Worm (Caenorhabditis elegans): Measurements from ENCODE around the gene cpsf-3.

cpsf-3 gene

DNA sequence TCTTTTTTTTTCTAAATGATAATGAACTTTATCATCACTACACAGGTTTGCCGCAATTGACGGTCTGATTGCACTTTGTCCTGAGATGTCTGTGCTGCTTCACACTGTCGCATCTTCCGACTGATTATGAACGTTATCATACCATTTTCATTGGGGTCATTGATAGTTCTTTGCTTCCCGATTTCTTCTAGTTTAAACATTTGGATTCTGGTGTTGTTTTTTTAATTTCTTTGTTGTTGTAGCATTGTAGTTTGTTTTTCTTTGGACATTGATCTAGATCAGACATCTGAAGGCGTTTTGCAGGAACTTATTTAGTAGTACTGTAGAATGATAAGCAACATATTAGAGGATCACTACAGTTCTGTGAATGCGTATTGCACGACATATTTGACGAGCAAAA, 36.1 kb upstream of the cpsf-3 start:
- TF ChIP-seq pes-1 (GFP tag; IDR thresholded peaks at IDR 0.05), result no peak
- TF ChIP-seq sea-1 (GFP tag; conservative IDR thresholded peaks at IDR 0.05), result no peak
- TF ChIP-seq hmbx-1 (tag; optimal IDR thresholded peaks at IDR 0.05), result no peak
- no peak for TF ChIP-seq hnd-1 (tag; optimal IDR thresholded peaks at IDR 0.05)
- TF ChIP-seq hmg-4 (GFP tag; optimal IDR thresholded peaks at IDR 0.05), result no peak
- TF ChIP-seq scrt-1 (GFP tag; IDR thresholded peaks at IDR 0.05), result no peak
- no peak for TF ChIP-seq aly-1 (tag; optimal IDR thresholded peaks at IDR 0.05)
- TF ChIP-seq ceh-36 (tag; optimal IDR thresholded peaks at IDR 0.05), result no peak
- TF ChIP-seq flt-1 (GFP tag; IDR thresholded peaks at IDR 0.05), result no peak
- no peak for TF ChIP-seq tbx-11 (GFP tag; IDR thresholded peaks at IDR 0.05)
- TF ChIP-seq B0310.2 (tag; optimal IDR thresholded peaks at IDR 0.05), result no peak
- TF ChIP-seq ets-7 (tag; optimal IDR thresholded peaks at IDR 0.05), result no peak
- no peak for TF ChIP-seq tbx-37 (GFP tag; conservative IDR thresholded peaks at IDR 0.05)
- no peak for TF ChIP-seq F13C5.2 (tag; optimal IDR thresholded peaks at IDR 0.05)
- TF ChIP-seq ceh-13 (GFP tag; optimal IDR thresholded peaks at IDR 0.05), result no peak
- no peak for TF ChIP-seq tra-4 (tag; optimal IDR thresholded peaks at IDR 0.05)
- TF ChIP-seq ama-1 (optimal IDR thresholded peaks at IDR 0.05), result no peak

DNA sequence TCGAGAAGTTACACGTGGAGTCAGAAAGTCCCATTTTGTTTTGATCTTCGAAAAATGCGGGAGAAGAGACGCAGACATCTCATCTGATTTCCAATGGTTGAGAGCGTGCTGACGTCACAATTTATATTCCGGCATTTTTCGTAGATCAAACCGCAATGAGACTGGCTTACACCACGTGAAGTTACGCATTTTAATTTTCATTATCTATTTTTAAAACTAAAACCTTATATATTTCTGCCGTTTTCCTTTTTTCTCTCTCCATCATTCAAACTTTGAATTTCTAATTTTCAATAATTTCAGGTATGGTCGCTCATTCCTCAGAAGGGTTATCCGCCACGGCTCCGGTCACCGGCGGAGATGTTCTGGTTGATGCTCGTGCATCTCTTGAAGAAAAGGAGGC, 32.7 kb upstream of the cpsf-3 start, which contains the start of gene fat-1:
Gene fat-1, plus strand, starts transcription at position 301 of the 400 bp plus-strand sequence.
- no peak for TF ChIP-seq tbx-37 (GFP tag; conservative IDR thresholded peaks at IDR 0.05)
- TF ChIP-seq flt-1 (GFP tag; IDR thresholded peaks at IDR 0.05), result no peak
- TF ChIP-seq ceh-36 (tag; optimal IDR thresholded peaks at IDR 0.05), result no peak
- no peak for TF ChIP-seq tra-4 (tag; optimal IDR thresholded peaks at IDR 0.05)
- no peak for TF ChIP-seq tbx-11 (GFP tag; IDR thresholded peaks at IDR 0.05)
- no peak for TF ChIP-seq sea-1 (GFP tag; conservative IDR thresholded peaks at IDR 0.05)
- TF ChIP-seq ets-7 (tag; optimal IDR thresholded peaks at IDR 0.05), result no peak
- TF ChIP-seq ceh-13 (GFP tag; optimal IDR thresholded peaks at IDR 0.05), result no peak
- TF ChIP-seq F13C5.2 (tag; optimal IDR thresholded peaks at IDR 0.05), result no peak
- TF ChIP-seq pes-1 (GFP tag; IDR thresholded peaks at IDR 0.05), result no peak
- no peak for TF ChIP-seq hmg-4 (GFP tag; optimal IDR thresholded peaks at IDR 0.05)
- TF ChIP-seq hmbx-1 (tag; optimal IDR thresholded peaks at IDR 0.05), result no peak
- no peak for TF ChIP-seq B0310.2 (tag; optimal IDR thresholded peaks at IDR 0.05)

DNA sequence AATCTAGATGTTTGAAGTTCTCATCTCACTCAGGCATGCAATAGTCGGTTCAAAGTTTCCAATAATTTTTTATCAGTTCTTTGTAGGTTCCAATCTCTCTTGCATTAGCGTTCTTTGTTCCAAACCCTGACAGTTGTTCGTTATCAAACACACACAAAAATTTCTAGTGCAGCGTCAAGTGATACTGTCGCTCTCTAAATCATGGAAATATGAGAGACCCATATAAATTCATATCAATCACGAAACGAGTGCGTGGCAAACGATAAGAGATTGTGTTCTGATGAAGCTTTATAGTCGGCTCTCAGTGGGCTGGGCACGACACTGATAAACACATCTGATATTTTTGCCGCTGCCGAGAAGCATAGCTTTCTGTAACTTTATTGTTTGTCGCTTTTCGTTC, 31.5 kb upstream of the cpsf-3 start:
- no peak for TF ChIP-seq ama-1 (optimal IDR thresholded peaks at IDR 0.05)
- TF ChIP-seq ets-7 (tag; optimal IDR thresholded peaks at IDR 0.05), result no peak
- no peak for TF ChIP-seq hnd-1 (tag; optimal IDR thresholded peaks at IDR 0.05)
- TF ChIP-seq ceh-36 (tag; optimal IDR thresholded peaks at IDR 0.05), result no peak
- no peak for TF ChIP-seq aly-1 (tag; optimal IDR thresholded peaks at IDR 0.05)

DNA sequence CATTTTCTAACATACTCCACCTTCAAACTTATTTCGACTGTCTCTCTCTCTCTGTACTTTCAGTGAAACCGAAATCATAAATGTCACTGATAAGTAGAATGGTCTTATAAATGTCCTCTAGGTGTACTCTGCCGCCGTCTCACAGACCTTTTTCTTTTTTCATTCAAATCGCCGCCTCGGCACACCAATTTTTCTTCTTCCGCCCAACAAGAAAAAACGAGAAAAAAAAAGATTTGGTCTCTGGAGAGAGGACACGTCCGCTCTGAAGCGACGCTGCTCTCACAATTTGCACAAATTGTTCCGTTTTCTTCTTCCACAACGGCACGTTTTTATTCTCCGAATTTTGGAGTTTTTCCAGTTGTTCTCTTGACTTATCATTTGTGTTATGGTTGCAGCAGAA, 30.5 kb upstream of the cpsf-3 start:
- TF ChIP-seq ama-1 (optimal IDR thresholded peaks at IDR 0.05) (no peak), hmg-4 (GFP tag; optimal IDR thresholded peaks at IDR 0.05) (no peak), sea-1 (GFP tag; conservative IDR thresholded peaks at IDR 0.05) (no peak), pes-1 (GFP tag; IDR thresholded peaks at IDR 0.05) (no peak), tbx-37 (GFP tag; conservative IDR thresholded peaks at IDR 0.05) (no peak), ceh-13 (GFP tag; optimal IDR thresholded peaks at IDR 0.05) (no peak), aly-1 (tag; optimal IDR thresholded peaks at IDR 0.05) (no peak), tbx-11 (GFP tag; IDR thresholded peaks at IDR 0.05) (no peak), ceh-36 (tag; optimal IDR thresholded peaks at IDR 0.05) (no peak), scrt-1 (GFP tag; IDR thresholded peaks at IDR 0.05) (no peak), B0310.2 (tag; optimal IDR thresholded peaks at IDR 0.05) (no peak), flt-1 (GFP tag; IDR thresholded peaks at IDR 0.05) (no peak), hmbx-1 (tag; optimal IDR thresholded peaks at IDR 0.05) (no peak), ets-7 (tag; optimal IDR thresholded peaks at IDR 0.05) (no peak), hnd-1 (tag; optimal IDR thresholded peaks at IDR 0.05) (no peak), tra-4 (tag; optimal IDR thresholded peaks at IDR 0.05) (no peak), F13C5.2 (tag; optimal IDR thresholded peaks at IDR 0.05) (no peak)

DNA sequence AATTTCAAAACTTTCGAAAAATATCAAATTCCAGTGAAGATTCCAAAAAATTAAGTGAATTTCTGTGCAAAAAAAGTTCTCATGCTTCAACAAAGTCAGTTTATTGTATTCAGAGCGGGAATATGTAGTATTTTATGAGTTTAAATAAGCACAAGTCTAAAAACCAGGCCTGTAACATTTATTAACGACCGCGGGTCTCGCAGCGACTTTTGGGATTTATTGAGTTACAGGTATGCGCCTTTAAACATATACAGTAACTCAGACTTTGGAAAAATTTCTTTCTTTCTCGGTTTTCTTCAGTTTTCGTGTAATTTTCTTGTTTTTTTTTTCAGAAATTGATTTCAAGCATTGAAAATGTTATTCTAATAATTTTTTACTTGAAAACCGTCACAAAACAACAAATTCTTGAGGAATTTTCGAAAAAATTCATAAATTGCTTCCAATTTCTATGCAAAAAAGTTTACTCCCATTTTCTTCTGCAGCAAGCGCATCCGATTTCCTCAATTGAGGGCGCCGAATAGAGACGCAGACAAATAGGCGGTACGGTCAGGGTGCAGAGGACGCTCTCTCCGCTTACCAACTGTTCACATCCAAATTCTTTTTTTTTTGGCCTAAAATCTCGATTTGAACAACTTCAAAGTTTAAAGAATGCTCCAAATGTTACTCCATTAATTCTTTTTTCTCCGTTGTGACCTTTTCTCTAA, 28.8 kb upstream of the cpsf-3 start:
- TF ChIP-seq flt-1 (GFP tag; IDR thresholded peaks at IDR 0.05) (no peak), ceh-36 (tag; optimal IDR thresholded peaks at IDR 0.05) (no peak), hmg-4 (GFP tag; optimal IDR thresholded peaks at IDR 0.05) (no peak), scrt-1 (GFP tag; IDR thresholded peaks at IDR 0.05) (no peak), tbx-11 (GFP tag; IDR thresholded peaks at IDR 0.05) (no peak), ets-7 (tag; optimal IDR thresholded peaks at IDR 0.05) (no peak), hnd-1 (tag; optimal IDR thresholded peaks at IDR 0.05) (no peak), aly-1 (tag; optimal IDR thresholded peaks at IDR 0.05) (no peak), ceh-13 (GFP tag; optimal IDR thresholded peaks at IDR 0.05) (no peak), hmbx-1 (tag; optimal IDR thresholded peaks at IDR 0.05) (no peak), B0310.2 (tag; optimal IDR thresholded peaks at IDR 0.05) (no peak), pes-1 (GFP tag; IDR thresholded peaks at IDR 0.05) (no peak), ama-1 (optimal IDR thresholded peaks at IDR 0.05) (no peak), tra-4 (tag; optimal IDR thresholded peaks at IDR 0.05) (no peak), F13C5.2 (tag; optimal IDR thresholded peaks at IDR 0.05) (no peak), tbx-37 (GFP tag; conservative IDR thresholded peaks at IDR 0.05) (no peak), sea-1 (GFP tag; conservative IDR thresholded peaks at IDR 0.05) (no peak)

DNA sequence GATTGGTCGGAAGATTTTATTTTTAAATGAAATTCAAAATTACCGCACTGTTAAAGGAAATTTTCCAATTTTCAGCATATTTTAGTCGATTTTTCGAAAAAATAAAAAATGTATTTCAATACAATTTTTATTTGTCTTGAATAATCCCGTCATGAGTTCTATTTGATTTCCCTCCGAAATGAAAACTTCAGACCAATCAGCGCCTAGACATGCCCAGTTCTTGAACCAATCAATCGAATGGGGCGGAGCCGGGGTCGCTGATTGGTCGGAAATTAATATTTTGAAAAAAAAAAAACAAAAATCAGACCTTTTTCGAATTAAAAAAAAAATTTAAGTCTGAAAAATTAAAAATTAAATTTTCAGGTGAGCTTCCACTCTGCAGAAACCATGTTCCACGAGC, 27.0 kb upstream of the cpsf-3 start:
- TF ChIP-seq pes-1 (GFP tag; IDR thresholded peaks at IDR 0.05), result no peak
- TF ChIP-seq hnd-1 (tag; optimal IDR thresholded peaks at IDR 0.05), result no peak
- no peak for TF ChIP-seq scrt-1 (GFP tag; IDR thresholded peaks at IDR 0.05)
- TF ChIP-seq ceh-36 (tag; optimal IDR thresholded peaks at IDR 0.05), result no peak
- TF ChIP-seq ama-1 (optimal IDR thresholded peaks at IDR 0.05), result no peak
- TF ChIP-seq tbx-11 (GFP tag; IDR thresholded peaks at IDR 0.05), result no peak
- no peak for TF ChIP-seq sea-1 (GFP tag; conservative IDR thresholded peaks at IDR 0.05)
- no peak for TF ChIP-seq tra-4 (tag; optimal IDR thresholded peaks at IDR 0.05)
- no peak for TF ChIP-seq ets-7 (tag; optimal IDR thresholded peaks at IDR 0.05)
- no peak for TF ChIP-seq aly-1 (tag; optimal IDR thresholded peaks at IDR 0.05)
- no peak for TF ChIP-seq F13C5.2 (tag; optimal IDR thresholded peaks at IDR 0.05)
- TF ChIP-seq tbx-37 (GFP tag; conservative IDR thresholded peaks at IDR 0.05), result no peak
- TF ChIP-seq hmbx-1 (tag; optimal IDR thresholded peaks at IDR 0.05), result no peak
- TF ChIP-seq flt-1 (GFP tag; IDR thresholded peaks at IDR 0.05), result no peak
- no peak for TF ChIP-seq B0310.2 (tag; optimal IDR thresholded peaks at IDR 0.05)

DNA sequence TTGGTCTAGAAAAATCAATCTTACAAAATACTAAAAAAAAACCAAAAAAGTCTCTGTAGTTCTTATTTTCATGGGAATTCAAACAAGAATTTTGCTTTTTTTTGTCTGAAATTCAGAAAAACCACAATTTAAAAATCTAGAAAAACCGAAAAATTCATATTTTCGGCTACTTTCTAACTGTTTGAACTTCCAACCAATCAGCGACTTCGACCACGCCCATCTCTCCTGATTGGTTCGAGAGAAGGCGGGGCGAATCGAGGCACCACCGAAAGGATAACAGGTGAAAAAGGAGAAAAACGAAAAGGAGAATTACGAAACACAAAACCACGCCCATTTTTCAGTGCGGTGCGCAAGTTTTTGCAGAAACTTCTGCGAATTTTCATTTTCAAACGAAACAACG, 22.1 kb upstream of the cpsf-3 start:
- no peak for TF ChIP-seq flt-1 (GFP tag; IDR thresholded peaks at IDR 0.05)
- no peak for TF ChIP-seq hnd-1 (tag; optimal IDR thresholded peaks at IDR 0.05)
- no peak for TF ChIP-seq tbx-11 (GFP tag; IDR thresholded peaks at IDR 0.05)
- TF ChIP-seq sea-1 (GFP tag; conservative IDR thresholded peaks at IDR 0.05), result no peak
- no peak for TF ChIP-seq aly-1 (tag; optimal IDR thresholded peaks at IDR 0.05)
- no peak for TF ChIP-seq scrt-1 (GFP tag; IDR thresholded peaks at IDR 0.05)
- TF ChIP-seq hmg-4 (GFP tag; optimal IDR thresholded peaks at IDR 0.05), result no peak
- TF ChIP-seq hmbx-1 (tag; optimal IDR thresholded peaks at IDR 0.05), result no peak
- TF ChIP-seq ceh-13 (GFP tag; optimal IDR thresholded peaks at IDR 0.05), result no peak
- TF ChIP-seq pes-1 (GFP tag; IDR thresholded peaks at IDR 0.05), result no peak
- TF ChIP-seq B0310.2 (tag; optimal IDR thresholded peaks at IDR 0.05), result no peak
- no peak for TF ChIP-seq F13C5.2 (tag; optimal IDR thresholded peaks at IDR 0.05)
- no peak for TF ChIP-seq tra-4 (tag; optimal IDR thresholded peaks at IDR 0.05)
- no peak for TF ChIP-seq ceh-36 (tag; optimal IDR thresholded peaks at IDR 0.05)
- no peak for TF ChIP-seq ets-7 (tag; optimal IDR thresholded peaks at IDR 0.05)
- TF ChIP-seq tbx-37 (GFP tag; conservative IDR thresholded peaks at IDR 0.05), result no peak
- TF ChIP-seq ama-1 (optimal IDR thresholded peaks at IDR 0.05), result no peak
